Worm (Caenorhabditis elegans): ENCODE results near the gene srw-86.

The srw-86 gene

ce11 chrV:19400619-19401018 lies at the start of gene srw-86:
Gene srw-86, minus strand, starts transcription at chrV:19400719.
- no peak for TF ChIP-seq unc-62 (GFP tag; optimal IDR thresholded peaks at IDR 0.05)

- no peak for TF ChIP-seq unc-62 (GFP tag; optimal IDR thresholded peaks at IDR 0.05)
Observed at ce11 chrV:19449544-19449943, 49.0 kb upstream of the srw-86 start, which contains the start of gene M04C3.5. Gene M04C3.5, plus strand, starts transcription at chrV:19449733.

ce11 chrV:19448805-19449204 lies 48.3 kb upstream of the srw-86 start, which contains the start of gene M04C3.2:
Gene M04C3.2, minus strand, starts transcription at chrV:19448905.
- TF ChIP-seq unc-62 (GFP tag; optimal IDR thresholded peaks at IDR 0.05) = no peak

- no peak for TF ChIP-seq unc-62 (GFP tag; optimal IDR thresholded peaks at IDR 0.05)
Observed at ce11 chrV:19445442-19445841, 44.9 kb upstream of the srw-86 start, which contains the start of gene M04C3.1. Gene M04C3.1, minus strand, starts transcription at chrV:19445605.

- no peak for TF ChIP-seq unc-62 (GFP tag; optimal IDR thresholded peaks at IDR 0.05)
Observed at ce11 chrV:19443599-19443998, 43.1 kb upstream of the srw-86 start.

ce11 chrV:19436307-19436706 lies 35.8 kb upstream of the srw-86 start, which contains the start of gene C25F9.14:
Gene C25F9.14, plus strand, starts transcription at chrV:19436484.
- TF ChIP-seq unc-62 (GFP tag; optimal IDR thresholded peaks at IDR 0.05) = no peak

- no peak for TF ChIP-seq unc-62 (GFP tag; optimal IDR thresholded peaks at IDR 0.05)
Observed at ce11 chrV:19433806-19434437, 33.4 kb upstream of the srw-86 start, which contains the start of gene C25F9.16. Gene C25F9.16, plus strand, starts transcription at chrV:19434387.

- TF ChIP-seq unc-62 (GFP tag; optimal IDR thresholded peaks at IDR 0.05) = no peak
Observed at ce11 chrV:19432972-19433371, 32.5 kb upstream of the srw-86 start, which contains the start of gene C25F9.11. Gene C25F9.11, minus strand, starts transcription at chrV:19433072.

ce11 chrV:19432030-19432429 lies 31.5 kb upstream of the srw-86 start:
- TF ChIP-seq unc-62 (GFP tag; optimal IDR thresholded peaks at IDR 0.05) = no peak

- TF ChIP-seq unc-62 (GFP tag; optimal IDR thresholded peaks at IDR 0.05) = no peak
Observed at ce11 chrV:19431036-19431435, 30.5 kb upstream of the srw-86 start, which contains the start of gene srw-85. Gene srw-85, minus strand, starts transcription at chrV:19431136.

- no peak for TF ChIP-seq unc-62 (GFP tag; optimal IDR thresholded peaks at IDR 0.05)
Observed at ce11 chrV:19430351-19430913, 29.9 kb upstream of the srw-86 start.

ce11 chrV:19429605-19430004 lies 29.1 kb upstream of the srw-86 start:
- TF ChIP-seq unc-62 (GFP tag; optimal IDR thresholded peaks at IDR 0.05) = no peak

ce11 chrV:19428936-19429335 lies 28.4 kb upstream of the srw-86 start:
- no peak for TF ChIP-seq unc-62 (GFP tag; optimal IDR thresholded peaks at IDR 0.05)

ce11 chrV:19428097-19428496 lies 27.6 kb upstream of the srw-86 start:
- no peak for TF ChIP-seq unc-62 (GFP tag; optimal IDR thresholded peaks at IDR 0.05)

- TF ChIP-seq unc-62 (GFP tag; optimal IDR thresholded peaks at IDR 0.05) = no peak
Observed at ce11 chrV:19421131-19421530, 20.6 kb upstream of the srw-86 start, which contains the start of gene C25F9.2. Gene C25F9.2, plus strand, starts transcription at chrV:19421471.

- TF ChIP-seq unc-62 (GFP tag; optimal IDR thresholded peaks at IDR 0.05) = no peak
Observed at ce11 chrV:19417836-19418235, 17.3 kb upstream of the srw-86 start, which contains the start of gene C25F9.15. Gene C25F9.15, plus strand, starts transcription at chrV:19418136.

ce11 chrV:19416475-19416874 lies 16.0 kb upstream of the srw-86 start, which contains the start of the genes C25F9.4 and C25F9.9:
Gene C25F9.4, minus strand, starts transcription at chrV:19416575.
Gene C25F9.9, plus strand, starts transcription at chrV:19416611.
- no peak for TF ChIP-seq unc-62 (GFP tag; optimal IDR thresholded peaks at IDR 0.05)
